Worm (Caenorhabditis elegans) whole organism, L4 larva: ENCODE data around the gene Y67H2A.2.

Source experiments
- ceh-44 ChIP-seq: fragments of 200-800 bp; sonication (Bioruptor generic); IDR thresholded peaks from 2 replicates; pipeline ENCODE4 v1.3.6; 2022; ENCODE audit warnings: missing genetic modification reagents, missing genetic modification characterization, missing compliant biosample characterization
- nhr-10 ChIP-seq: fragments of 150-350 bp; optimal IDR thresholded peaks from 2 replicates; lab custom pipeline; 2014; ENCODE audit warnings: missing biosample characterization, missing genetic modification characterization
- pqm-1 ChIP-seq: sonication (generic microtip); optimal IDR thresholded peaks from 2 replicates; lab custom pipeline; 2017; ENCODE audit warnings: missing biosample characterization, missing genetic modification characterization
- tra-1 ChIP-seq: fragments of 200-800 bp; sonication (Bioruptor generic); IDR thresholded peaks from 2 replicates; pipeline ENCODE4 v1.3.6; 2022; ENCODE audit warnings: missing genetic modification reagents, missing genetic modification characterization, missing compliant biosample characterization

- TF ChIP-seq pqm-1 (tag; lab: Kevin White, UChicago) (no peak), tra-1 (GFP tag; lab: Robert Waterston, UW) (no peak), ceh-44 (GFP tag; lab: Robert Waterston, UW) (no peak), nhr-10 (tag; lab: Kevin White, UChicago) (no peak)
Observed at ce11 chrIV:13290239-13290638, 7.4 kb downstream of the Y67H2A.2 start.
